Fruit fly (Drosophila melanogaster): ENCODE results near the gene Nup98-96.

- no peak for TF ChIP-seq CG8478 (optimal IDR thresholded peaks at IDR 0.05)
- no peak for TF ChIP-seq usp (GFP tag; optimal IDR thresholded peaks at IDR 0.05)
These were observed 52.4 kb downstream of the Nup98-96 start for dm6 chr3R:23729066-23729465.

All from whole organism.